Fruit fly (Drosophila melanogaster) whole organism, prepupa: ENCODE data around the gene CG11584.

Experiments
- CG1621 ChIP-seq: fragments of 200-800 bp; sonication (Bioruptor generic); optimal IDR thresholded peaks from 3 replicates; lab custom pipeline; 2018; ENCODE audit warnings: missing biosample characterization, mild to moderate bottlenecking, missing genetic modification characterization
- CG16779 ChIP-seq: fragments of 200-800 bp; sonication (Bioruptor generic); optimal IDR thresholded peaks from 3 replicates; lab custom pipeline; 2017; ENCODE audit warnings: missing biosample characterization, mild to moderate bottlenecking, missing genetic modification characterization
- CG3032 ChIP-seq: fragments of 200-800 bp; optimal IDR thresholded peaks from 2 replicates; lab custom pipeline; 2019; ENCODE audit warnings: missing biosample characterization, mild to moderate bottlenecking, missing genetic modification characterization, moderate library complexity
- CG9139 ChIP-seq: fragments of 200-800 bp; sonication (Bioruptor generic); optimal IDR thresholded peaks from 3 replicates; lab custom pipeline; 2017; ENCODE audit warnings: missing biosample characterization, mild to moderate bottlenecking, missing genetic modification characterization
- Gug ChIP-seq: fragments of 200-800 bp; sonication (Bioruptor generic); IDR thresholded peaks from 2 replicates; pipeline ENCODE4 v1.3.6; 2022; ENCODE audit warnings: missing biosample characterization, missing genetic modification characterization
- Met ChIP-seq: fragments of 200-800 bp; sonication (Bioruptor generic); optimal IDR thresholded peaks from 3 replicates; lab custom pipeline; 2016; ENCODE audit warnings: missing biosample characterization, missing genetic modification characterization
- cyc ChIP-seq: fragments of 200-800 bp; sonication (Bioruptor generic); optimal IDR thresholded peaks from 3 replicates; lab custom pipeline; 2016; ENCODE audit warnings: missing biosample characterization, missing genetic modification characterization
- topi ChIP-seq: fragments of 200-800 bp; sonication (Bioruptor generic); optimal IDR thresholded peaks from 3 replicates; lab custom pipeline; 2016; ENCODE audit warnings: missing biosample characterization, missing genetic modification characterization

dm6 chrX:14201178-14201577 is 20.4 kb downstream of the CG11584 start, which contains the start of gene Prp16:
- TF ChIP-seq CG16779 (tag; lab: Kevin White, UChicago) (no peak), CG1621 (tag; lab: Kevin White, UChicago) (no peak), topi (GFP tag; lab: Kevin White, UChicago) (no peak), Gug (GFP tag; lab: Robert Waterston, UW) (no peak), Met (GFP tag; lab: Kevin White, UChicago) (no peak), CG3032 (tag; lab: Kevin White, UChicago) (no peak), CG9139 (GFP tag; lab: Kevin White, UChicago) (no peak), cyc (GFP tag; lab: Kevin White, UChicago) (no peak)
